Worm (Caenorhabditis elegans): ENCODE data around the gene F26A1.4.

F26A1.4 gene

ce11 chrIII:4866762-4867161 lies 49.4 kb downstream of the F26A1.4 start, which contains the start of gene C35D10.17:
Gene C35D10.17 (plus strand): TSS chrIII:4867062.
- TF ChIP-seq flh-1 (GFP tag; optimal IDR thresholded peaks at IDR 0.05): no peak
- no peak for TF ChIP-seq M03D4.4 (tag; optimal IDR thresholded peaks at IDR 0.05)
- no peak for TF ChIP-seq ces-1 (GFP tag; optimal IDR thresholded peaks at IDR 0.05)
- TF ChIP-seq lin-13 (tag; optimal IDR thresholded peaks at IDR 0.05): no peak
- TF ChIP-seq ztf-11 (tag; optimal IDR thresholded peaks at IDR 0.05): no peak
- TF ChIP-seq elt-3 (tag; optimal IDR thresholded peaks at IDR 0.05): no peak
- no peak for TF ChIP-seq lsy-2 (tag; optimal IDR thresholded peaks at IDR 0.05)

- TF ChIP-seq ztf-11 (tag; optimal IDR thresholded peaks at IDR 0.05) (no peak), lin-13 (tag; optimal IDR thresholded peaks at IDR 0.05) (no peak), cnd-1 (tag; optimal IDR thresholded peaks at IDR 0.05) (no peak), pha-4 (tag; optimal IDR thresholded peaks at IDR 0.05) (no peak), flh-1 (GFP tag; optimal IDR thresholded peaks at IDR 0.05) (no peak), unc-39 (tag; optimal IDR thresholded peaks at IDR 0.05) (no peak), nhr-76 (tag; optimal IDR thresholded peaks at IDR 0.05) (no peak), mep-1 (tag; optimal IDR thresholded peaks at IDR 0.05) (no peak), nhr-237 (tag; optimal IDR thresholded peaks at IDR 0.05) (no peak), unc-62 (GFP tag; optimal IDR thresholded peaks at IDR 0.05) (no peak), snpc-4 (tag; optimal IDR thresholded peaks at IDR 0.05) (no peak), blmp-1 (tag; optimal IDR thresholded peaks at IDR 0.05) (no peak), bed-3 (GFP tag; optimal IDR thresholded peaks at IDR 0.05) (no peak), ces-1 (GFP tag; optimal IDR thresholded peaks at IDR 0.05) (no peak), tbx-8 (GFP tag; optimal IDR thresholded peaks at IDR 0.05) (no peak), sptf-1 (tag; optimal IDR thresholded peaks at IDR 0.05) (no peak)
Measured at ce11 chrIII:4868643-4869042, 51.3 kb downstream of the F26A1.4 start, which contains the start of the genes msd-4 and C35D10.3. Gene msd-4 (minus strand): TSS chrIII:4868743. Gene C35D10.3 (plus strand): TSS chrIII:4868921.
